Worm (Caenorhabditis elegans) whole organism, late embryonic: ENCODE data around the gene nhr-128.

Source experiments
- ama-1 ChIP-seq: fragments of 150-350 bp; optimal IDR thresholded peaks from 2 replicates; lab custom pipeline; 2014
- ceh-30 ChIP-seq: fragments of 150-350 bp; optimal IDR thresholded peaks from 2 replicates; lab custom pipeline; 2014; ENCODE audit warnings: missing biosample characterization, missing genetic modification characterization
- ceh-6 ChIP-seq: fragments of 200-800 bp; sonication (Bioruptor generic); optimal IDR thresholded peaks from 2 replicates; lab custom pipeline; 2018; ENCODE audit warnings: mild to moderate bottlenecking, missing genetic modification characterization, missing compliant biosample characterization
- dve-1 ChIP-seq: sonication (generic microtip); optimal IDR thresholded peaks from 2 replicates; lab custom pipeline; 2017; ENCODE audit warnings: antibody characterized with exemption, mild to moderate bottlenecking, missing genetic modification characterization, missing compliant biosample characterization
- fkh-10 ChIP-seq: fragments of 150-350 bp; optimal IDR thresholded peaks from 2 replicates; lab custom pipeline; 2014; ENCODE audit warnings: missing biosample characterization, missing genetic modification reagents, missing genetic modification characterization
- hlh-15 ChIP-seq: sonication (generic microtip); optimal IDR thresholded peaks from 2 replicates; lab custom pipeline; 2016; ENCODE audit warnings: missing genetic modification characterization, missing compliant biosample characterization
- hlh-6 ChIP-seq: sonication (generic microtip); optimal IDR thresholded peaks from 2 replicates; lab custom pipeline; 2016; ENCODE audit warnings: missing genotype, missing genetic modification characterization, missing compliant biosample characterization
- nhr-11 ChIP-seq: fragments of 150-350 bp; optimal IDR thresholded peaks from 2 replicates; lab custom pipeline; 2014; ENCODE audit warnings: missing biosample characterization, missing genetic modification characterization
- nhr-232 ChIP-seq: sonication (generic microtip); optimal IDR thresholded peaks from 2 replicates; lab custom pipeline; 2016; ENCODE audit warnings: missing genetic modification characterization, missing compliant biosample characterization
- npax-4 ChIP-seq: sonication (generic microtip); optimal IDR thresholded peaks from 2 replicates; lab custom pipeline; 2016; ENCODE audit warnings: missing genetic modification characterization, missing compliant biosample characterization
- zip-5 ChIP-seq: sonication (generic microtip); optimal IDR thresholded peaks from 2 replicates; lab custom pipeline; 2016; ENCODE audit warnings: missing genetic modification characterization, missing compliant biosample characterization
- ztf-16 ChIP-seq: sonication (generic microtip); optimal IDR thresholded peaks from 2 replicates; lab custom pipeline; 2017; ENCODE audit warnings: missing genetic modification characterization, missing compliant biosample characterization

- no peak for TF ChIP-seq fkh-10
- no peak for TF ChIP-seq dve-1 (tag; lab: Kevin White, UChicago)
- TF ChIP-seq ceh-30 (tag; lab: Kevin White, UChicago): no peak
- TF ChIP-seq zip-5 (tag; lab: Kevin White, UChicago): no peak
- TF ChIP-seq ama-1 (lab: Kevin White, UChicago): no peak
- TF ChIP-seq ztf-16: no peak
- no peak for TF ChIP-seq nhr-11
- no peak for TF ChIP-seq nhr-232 (tag; lab: Kevin White, UChicago)
- no peak for TF ChIP-seq ceh-6 (GFP tag; lab: Kevin White, UChicago)
- no peak for TF ChIP-seq npax-4
- TF ChIP-seq hlh-6: no peak
- no peak for TF ChIP-seq hlh-15 (tag; lab: Kevin White, UChicago)
These were observed 20.8 kb downstream of the nhr-128 start, which contains the start of gene cyp-33C3 for ce11 chrV:2242630-2243029.
